Worm (Caenorhabditis elegans): Measurements from ENCODE around the gene C14H10.2.
A peak's percentile ranks its signal among the peaks of the same experiment; 100 is the strongest.

The C14H10.2 gene

ce11 chrX:10227217-10227616 lies 25.5 kb downstream of the C14H10.2 start:
- TF ChIP-seq blmp-1 (tag; optimal IDR thresholded peaks at IDR 0.05) (peak; percentile 13), xbp-1 (tag; optimal IDR thresholded peaks at IDR 0.05) (no peak), nhr-237 (tag; optimal IDR thresholded peaks at IDR 0.05) (no peak)

ce11 chrX:10225845-10226244 lies 26.8 kb downstream of the C14H10.2 start:
- peak; percentile 22 for TF ChIP-seq lin-14 (GFP tag; optimal IDR thresholded peaks at IDR 0.05)
- peak; percentile 52 for TF ChIP-seq fkh-10 (GFP tag; optimal IDR thresholded peaks at IDR 0.05)
- TF ChIP-seq C34B4.2 (tag; optimal IDR thresholded peaks at IDR 0.05) = no peak
- no peak for TF ChIP-seq sox-4 (tag; optimal IDR thresholded peaks at IDR 0.05)
- no peak for TF ChIP-seq aha-1 (tag; optimal IDR thresholded peaks at IDR 0.05)
- no peak for TF ChIP-seq pag-3 (tag; optimal IDR thresholded peaks at IDR 0.05; ENCODE audit: borderline replicate concordance, insufficient read depth)
- no peak for TF ChIP-seq fkh-8 (tag; optimal IDR thresholded peaks at IDR 0.05)
- TF ChIP-seq rnt-1 (tag; optimal IDR thresholded peaks at IDR 0.05) = no peak
- TF ChIP-seq alr-1 (tag; optimal IDR thresholded peaks at IDR 0.05; ENCODE audit: borderline replicate concordance) = no peak
- no peak for TF ChIP-seq grh-1 (GFP tag; IDR thresholded peaks at IDR 0.05)
- TF ChIP-seq efl-1 (optimal IDR thresholded peaks at IDR 0.05) = no peak
- TF ChIP-seq efl-1 (GFP tag; optimal IDR thresholded peaks at IDR 0.05 in 1 of 2) = no peak
- no peak for TF ChIP-seq lin-35 (GFP tag; optimal IDR thresholded peaks at IDR 0.05)
- TF ChIP-seq lsy-2 (tag; optimal IDR thresholded peaks at IDR 0.05) = no peak
- no peak for TF ChIP-seq nhr-47 (tag; optimal IDR thresholded peaks at IDR 0.05)
- TF ChIP-seq sptf-1 (tag; optimal IDR thresholded peaks at IDR 0.05) = no peak

- TF ChIP-seq lin-15B (tag; optimal IDR thresholded peaks at IDR 0.05) = no peak
- TF ChIP-seq nhr-90 (tag; optimal IDR thresholded peaks at IDR 0.05; ENCODE audit: poor library complexity) = no peak
- TF ChIP-seq irx-1 (tag; optimal IDR thresholded peaks at IDR 0.05) = no peak
- no peak for TF ChIP-seq unc-130 (tag; optimal IDR thresholded peaks at IDR 0.05)
- TF ChIP-seq elt-3 (tag; optimal IDR thresholded peaks at IDR 0.05) = no peak
- TF ChIP-seq lir-3 (tag; optimal IDR thresholded peaks at IDR 0.05; ENCODE audit: poor library complexity) = no peak
Measured at ce11 chrX:10219184-10219705, 33.4 kb downstream of the C14H10.2 start.

- TF ChIP-seq nhr-71 (tag; optimal IDR thresholded peaks at IDR 0.05) (peak; percentile 79), hlh-17 (GFP tag; optimal IDR thresholded peaks at IDR 0.05; ENCODE audit: borderline replicate concordance) (no peak), fkh-10 (GFP tag; optimal IDR thresholded peaks at IDR 0.05) (no peak), lir-3 (tag; optimal IDR thresholded peaks at IDR 0.05; ENCODE audit: poor library complexity) (no peak), lsy-2 (tag; optimal IDR thresholded peaks at IDR 0.05) (peak in 1 of 2 experiments; percentile 17), tlp-1 (tag; optimal IDR thresholded peaks at IDR 0.05) (no peak), rnt-1 (tag; optimal IDR thresholded peaks at IDR 0.05) (no peak), aly-2 (tag; optimal IDR thresholded peaks at IDR 0.05) (no peak), sup-37 (GFP tag; optimal IDR thresholded peaks at IDR 0.05) (no peak), egl-13 (tag; optimal IDR thresholded peaks at IDR 0.05) (no peak), ztf-4 (tag; optimal IDR thresholded peaks at IDR 0.05) (peak; percentile 64), mdl-1 (tag; optimal IDR thresholded peaks at IDR 0.05) (no peak), unc-130 (tag; optimal IDR thresholded peaks at IDR 0.05) (peak; percentile 27), nhr-19 (GFP tag; conservative IDR thresholded peaks at IDR 0.05) (peak; percentile 38; the same call in 1 of the 2 replicates), elt-3 (tag; optimal IDR thresholded peaks at IDR 0.05) (peak in 2 of 6 experiments; percentile 50 to 62), lin-35 (GFP tag; optimal IDR thresholded peaks at IDR 0.05) (peak in 1 of 2 experiments; percentile 34), blmp-1 (tag; optimal IDR thresholded peaks at IDR 0.05) (peak; percentile 40), C16A3.4 (tag; optimal IDR thresholded peaks at IDR 0.05) (no peak), snu-23 (GFP tag; optimal IDR thresholded peaks at IDR 0.05) (peak; percentile 60), mef-2 (tag; optimal IDR thresholded peaks at IDR 0.05) (no peak), vab-15 (tag; optimal IDR thresholded peaks at IDR 0.05) (no peak), grh-1 (GFP tag; IDR thresholded peaks at IDR 0.05) (peak; percentile 75), ceh-82 (tag; optimal IDR thresholded peaks at IDR 0.05) (no peak), tbx-2 (tag; optimal IDR thresholded peaks at IDR 0.05) (peak; percentile 24), elt-2 (tag; optimal IDR thresholded peaks at IDR 0.05) (peak; percentile 79), nhr-47 (tag; optimal IDR thresholded peaks at IDR 0.05) (peak; percentile 23), Y116A8C.19 (tag; optimal IDR thresholded peaks at IDR 0.05; ENCODE audit: borderline replicate concordance) (no peak), efl-1 (optimal IDR thresholded peaks at IDR 0.05) (no peak), efl-1 (GFP tag; optimal IDR thresholded peaks at IDR 0.05 in 1 of 2) (peak in 1 of 2 experiments; percentile 82), lin-13 (GFP tag; optimal IDR thresholded peaks at IDR 0.05) (no peak), jun-1 (tag; optimal IDR thresholded peaks at IDR 0.05) (no peak), ces-1 (GFP tag; optimal IDR thresholded peaks at IDR 0.05) (no peak)
Measured at ce11 chrX:10218779-10219178, 33.9 kb downstream of the C14H10.2 start, which contains the start of gene F44A6.5. F44A6.5 (minus strand) TSS chrX:10218929.
